Worm (Caenorhabditis elegans) whole organism, young adult: ENCODE results near the gene maph-1.3.

Source experiments
- B0035.1 ChIP-seq: sonication (generic microtip); optimal IDR thresholded peaks from 2 replicates; lab custom pipeline; 2016; ENCODE audit warnings: missing genetic modification characterization, mild to moderate bottlenecking, missing compliant biosample characterization, missing genotype, missing genetic modification reagents
- F33H1.4 ChIP-seq: fragments of 200-800 bp; sonication (Bioruptor generic); IDR thresholded peaks from 2 replicates; pipeline ENCODE4 v1.3.6; 2022; ENCODE audit warnings: missing genetic modification reagents, missing genetic modification characterization, missing compliant biosample characterization
- Y53G8AR.9 ChIP-seq: fragments of 200-800 bp; sonication (Bioruptor generic); conservative IDR thresholded peaks from 2 replicates; pipeline ENCODE4 v1.3.6; 2022; ENCODE audit warnings: missing genetic modification reagents, missing genetic modification characterization, missing compliant biosample characterization
- Y79H2A.3 ChIP-seq: fragments of 200-800 bp; sonication (Bioruptor generic); conservative IDR thresholded peaks from 2 replicates; pipeline ENCODE4 v1.3.6; 2022; ENCODE audit warnings: missing genetic modification reagents, missing genetic modification characterization, missing compliant biosample characterization
- Y95B8A.8 ChIP-seq: fragments of 200-800 bp; sonication (Bioruptor generic); IDR thresholded peaks from 2 replicates; pipeline ENCODE4 v1.3.6; 2022; ENCODE audit warnings: missing genetic modification reagents, missing genetic modification characterization, missing compliant biosample characterization
- ZK185.1 ChIP-seq: sonication (generic microtip); optimal IDR thresholded peaks from 2 replicates; lab custom pipeline; 2016; ENCODE audit warnings: mild to moderate bottlenecking, missing genetic modification characterization, missing compliant biosample characterization; ENCODE audit not compliant: poor library complexity, severe bottlenecking
- atf-7 ChIP-seq: sonication (generic microtip); optimal IDR thresholded peaks from 2 replicates; lab custom pipeline; 2017; ENCODE audit warnings: mild to moderate bottlenecking, missing genetic modification characterization, missing compliant biosample characterization
- athp-1 ChIP-seq: sonication (generic microtip); optimal IDR thresholded peaks from 2 replicates; lab custom pipeline; 2017; ENCODE audit warnings: mild to moderate bottlenecking, missing genetic modification characterization, missing compliant biosample characterization
- bed-1 ChIP-seq: fragments of 200-800 bp; sonication (Bioruptor generic); IDR thresholded peaks from 2 replicates; pipeline ENCODE4 v1.3.6; 2022; ENCODE audit warnings: missing genetic modification reagents, missing genetic modification characterization, missing compliant biosample characterization
- cebp-2 ChIP-seq: fragments of 200-800 bp; sonication (Bioruptor generic); IDR thresholded peaks from 2 replicates; pipeline ENCODE4 v1.3.6; 2022; ENCODE audit warnings: missing genetic modification characterization, missing compliant biosample characterization
- ceh-40 ChIP-seq: fragments of 200-800 bp; sonication (Bioruptor generic); IDR thresholded peaks from 2 replicates; pipeline ENCODE4 v1.3.6; 2022; ENCODE audit warnings: missing genetic modification characterization, missing compliant biosample characterization
- ceh-91 ChIP-seq: fragments of 200-800 bp; sonication (Bioruptor generic); IDR thresholded peaks from 2 replicates; pipeline ENCODE4 v1.3.6; 2022; ENCODE audit warnings: missing genetic modification reagents, missing genetic modification characterization, missing compliant biosample characterization
- die-1 ChIP-seq: sonication (generic microtip); optimal IDR thresholded peaks from 2 replicates; lab custom pipeline; 2016; ENCODE audit warnings: missing genotype, mild to moderate bottlenecking, missing genetic modification characterization, missing compliant biosample characterization
- dox-1 ChIP-seq: fragments of 200-800 bp; sonication (Bioruptor generic); IDR thresholded peaks from 2 replicates; pipeline ENCODE4 v1.3.6; 2022; ENCODE audit warnings: missing genetic modification reagents, missing genetic modification characterization, missing compliant biosample characterization
- efl-1 ChIP-seq: fragments of 150-350 bp; optimal IDR thresholded peaks from 2 replicates; lab custom pipeline; 2014; ENCODE audit warnings: missing biosample characterization, missing genetic modification reagents, missing genetic modification characterization
- egrh-3 ChIP-seq: fragments of 200-800 bp; sonication (Bioruptor generic); IDR thresholded peaks from 2 replicates; pipeline ENCODE4 v1.3.6; 2022; ENCODE audit warnings: missing genetic modification reagents, missing genetic modification characterization, missing compliant biosample characterization
- ekl-4 ChIP-seq: fragments of 200-800 bp; sonication (Bioruptor generic); IDR thresholded peaks from 2 replicates; pipeline ENCODE4 v1.3.6; 2022; ENCODE audit warnings: missing genetic modification reagents, missing genetic modification characterization, missing compliant biosample characterization
- ets-4 ChIP-seq: fragments of 200-800 bp; sonication (Bioruptor generic); optimal IDR thresholded peaks from 2 replicates; lab custom pipeline; 2018; ENCODE audit warnings: mild to moderate bottlenecking, missing genetic modification characterization, missing compliant biosample characterization
- gei-17 ChIP-seq: fragments of 200-800 bp; sonication (Bioruptor generic); optimal IDR thresholded peaks from 2 replicates; lab custom pipeline; 2018; ENCODE audit warnings: mild to moderate bottlenecking, missing genetic modification characterization, missing compliant biosample characterization
- hlh-26 ChIP-seq: fragments of 200-800 bp; sonication (Bioruptor generic); conservative IDR thresholded peaks from 2 replicates; pipeline ENCODE4 v1.3.6; 2022; ENCODE audit warnings: missing genetic modification reagents, missing genetic modification characterization, missing compliant biosample characterization
- hmg-20 ChIP-seq: fragments of 200-800 bp; sonication (Bioruptor generic); IDR thresholded peaks from 2 replicates; pipeline ENCODE4 v1.3.6; 2022; ENCODE audit warnings: missing genetic modification reagents, missing genetic modification characterization, missing compliant biosample characterization
- hrde-1 ChIP-seq: sonication (generic microtip); optimal IDR thresholded peaks from 2 replicates; lab custom pipeline; 2016; ENCODE audit warnings: missing genetic modification characterization, mild to moderate bottlenecking, missing compliant biosample characterization, moderate library complexity, missing genotype, missing genetic modification reagents, borderline replicate concordance
- lag-1 ChIP-seq: fragments of 200-800 bp; sonication (Bioruptor generic); IDR thresholded peaks from 2 replicates; pipeline ENCODE4 v1.3.6; 2022; ENCODE audit warnings: missing genetic modification reagents, missing genetic modification characterization, missing compliant biosample characterization
- lir-1 ChIP-seq: fragments of 200-800 bp; sonication (Bioruptor generic); conservative IDR thresholded peaks from 2 replicates; pipeline ENCODE4 v1.3.6; 2022; ENCODE audit warnings: missing genetic modification reagents, missing genetic modification characterization, missing compliant biosample characterization
- lsl-1 ChIP-seq: fragments of 200-800 bp; sonication (Bioruptor generic); optimal IDR thresholded peaks from 2 replicates; lab custom pipeline; 2018; ENCODE audit warnings: mild to moderate bottlenecking, missing genetic modification characterization, moderate library complexity, missing compliant biosample characterization
- madf-3 ChIP-seq: fragments of 200-800 bp; sonication (Bioruptor generic); IDR thresholded peaks from 2 replicates; pipeline ENCODE4 v1.3.6; 2022; ENCODE audit warnings: missing genetic modification reagents, missing genetic modification characterization, missing compliant biosample characterization
- mel-28 ChIP-seq: sonication (generic microtip); optimal IDR thresholded peaks from 2 replicates; lab custom pipeline; 2016; ENCODE audit warnings: borderline replicate concordance, mild to moderate bottlenecking, missing genetic modification characterization, missing compliant biosample characterization
- nfya-2 ChIP-seq: fragments of 200-800 bp; sonication (Bioruptor generic); IDR thresholded peaks from 2 replicates; pipeline ENCODE4 v1.3.6; 2022; ENCODE audit warnings: missing genetic modification reagents, missing genetic modification characterization, missing compliant biosample characterization
- nhr-120 ChIP-seq: fragments of 200-800 bp; sonication (Bioruptor generic); IDR thresholded peaks from 2 replicates; pipeline ENCODE4 v1.3.6; 2022; ENCODE audit warnings: missing genetic modification characterization, missing compliant biosample characterization
- nhr-80 ChIP-seq: sonication (generic microtip); optimal IDR thresholded peaks from 2 replicates; lab custom pipeline; 2016; ENCODE audit warnings: missing genetic modification characterization, missing compliant biosample characterization
- pha-4 ChIP-seq: fragments of 150-350 bp; sonication (generic microtip); optimal IDR thresholded peaks from 2 replicates; lab custom pipeline; 2014; ENCODE audit warnings: missing biosample characterization, missing genetic modification reagents, missing genetic modification characterization
- repo-1 ChIP-seq: sonication (generic microtip); optimal IDR thresholded peaks from 2 replicates; lab custom pipeline; 2017; ENCODE audit warnings: mild to moderate bottlenecking, missing genetic modification characterization, missing compliant biosample characterization
- rpc-1 ChIP-seq, 2 experiments: fragments of 150-350 bp in 1 of 2; sonication (generic microtip) in 1 of 2; optimal IDR thresholded peaks; 2 replicates each; lab custom pipeline; 2014 to 2018; ENCODE audit warnings: missing biosample characterization in 1 of 2, missing genetic modification characterization in 1 of 2, missing genetic modification reagents in 1 of 2, missing genotype in 1 of 2
- tlf-1 ChIP-seq: fragments of 200-800 bp; sonication (Bioruptor generic); optimal IDR thresholded peaks from 2 replicates; lab custom pipeline; 2018; ENCODE audit warnings: mild to moderate bottlenecking, missing genetic modification characterization, missing compliant biosample characterization
- unc-130 ChIP-seq: sonication (generic microtip); optimal IDR thresholded peaks from 2 replicates; lab custom pipeline; 2016; ENCODE audit warnings: missing genetic modification reagents, missing genetic modification characterization, missing compliant biosample characterization
- xnd-1 ChIP-seq: sonication (generic microtip); optimal IDR thresholded peaks from 2 replicates; lab custom pipeline; 2016; ENCODE audit warnings: missing genotype, missing genetic modification reagents, missing genetic modification characterization, missing compliant biosample characterization
- zfh-2 ChIP-seq: fragments of 200-800 bp; sonication (Bioruptor generic); conservative IDR thresholded peaks from 2 replicates; pipeline ENCODE4 v1.3.6; 2022; ENCODE audit warnings: missing genetic modification reagents, missing genetic modification characterization, missing compliant biosample characterization
- ztf-18 ChIP-seq: sonication (generic microtip); optimal IDR thresholded peaks from 2 replicates; lab custom pipeline; 2016; ENCODE audit warnings: missing genotype, mild to moderate bottlenecking, missing genetic modification characterization, missing compliant biosample characterization
- ztf-25 ChIP-seq: fragments of 200-800 bp; sonication (Bioruptor generic); IDR thresholded peaks from 2 replicates; pipeline ENCODE4 v1.3.6; 2022; ENCODE audit warnings: missing genetic modification reagents, missing genetic modification characterization, missing compliant biosample characterization
- ztf-26 ChIP-seq: sonication (generic microtip); optimal IDR thresholded peaks from 2 replicates; lab custom pipeline; 2017; ENCODE audit warnings: missing genetic modification characterization, missing compliant biosample characterization
- ztf-28 ChIP-seq: fragments of 200-800 bp; sonication (Bioruptor generic); IDR thresholded peaks from 2 replicates; pipeline ENCODE4 v1.3.6; 2022; ENCODE audit warnings: missing genetic modification reagents, missing genetic modification characterization, missing compliant biosample characterization
- ztf-3 ChIP-seq: fragments of 200-800 bp; sonication (Bioruptor generic); optimal IDR thresholded peaks from 2 replicates; lab custom pipeline; 2018; ENCODE audit warnings: mild to moderate bottlenecking, missing genetic modification characterization, missing compliant biosample characterization
- ztf-6 ChIP-seq: fragments of 200-800 bp; sonication (Bioruptor generic); IDR thresholded peaks from 2 replicates; pipeline ENCODE4 v1.3.6; 2022; ENCODE audit warnings: missing genetic modification reagents, missing genetic modification characterization, missing compliant biosample characterization

Gene maph-1.3

DNA sequence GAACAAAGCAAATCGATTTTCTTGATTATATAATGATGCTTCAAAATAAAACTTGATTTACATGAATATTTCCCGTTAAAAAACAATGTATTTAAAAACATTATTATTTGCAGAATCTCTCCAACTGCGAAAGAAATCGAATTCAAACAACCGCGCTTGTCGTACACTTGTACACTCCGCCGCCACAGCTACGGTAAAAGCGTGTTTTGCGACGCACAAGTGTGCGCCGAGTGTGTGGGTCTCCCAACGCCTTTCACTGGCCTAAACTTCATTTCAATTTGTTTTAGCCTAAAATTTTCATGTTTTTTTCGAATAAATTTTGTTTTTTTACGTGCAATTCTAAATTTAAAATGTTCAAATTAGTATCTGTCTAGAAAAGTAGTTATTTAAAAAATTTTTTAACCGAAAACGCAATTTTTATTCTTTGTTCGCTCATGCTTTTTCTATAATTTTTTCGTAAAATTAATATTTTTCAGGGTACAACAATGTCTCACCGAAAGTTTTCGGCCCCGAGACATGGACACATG is 22.7 kb downstream of the maph-1.3 start, which contains the start of gene rpl-3 (continued):
- TF ChIP-seq hlh-26 (GFP tag; lab: Robert Waterston, UW) (no peak), ztf-26 (tag; lab: Kevin White, UChicago) (peak; percentile 100), zfh-2 (peak; percentile 98), xnd-1 (tag; lab: Kevin White, UChicago) (peak; percentile 89), ZK185.1 (tag; lab: Kevin White, UChicago) (peak; percentile 99), rpc-1 (optimal IDR thresholded peaks at IDR 0.05; lab: Kevin White, UChicago) (peak; percentile 52), rpc-1 (tag; optimal IDR thresholded peaks at IDR 0.05; lab: Kevin White, UChicago) (peak; percentile 21), ets-4 (GFP tag; lab: Kevin White, UChicago) (peak; percentile 100), lir-1 (GFP tag; lab: Robert Waterston, UW) (peak; percentile 100)

DNA sequence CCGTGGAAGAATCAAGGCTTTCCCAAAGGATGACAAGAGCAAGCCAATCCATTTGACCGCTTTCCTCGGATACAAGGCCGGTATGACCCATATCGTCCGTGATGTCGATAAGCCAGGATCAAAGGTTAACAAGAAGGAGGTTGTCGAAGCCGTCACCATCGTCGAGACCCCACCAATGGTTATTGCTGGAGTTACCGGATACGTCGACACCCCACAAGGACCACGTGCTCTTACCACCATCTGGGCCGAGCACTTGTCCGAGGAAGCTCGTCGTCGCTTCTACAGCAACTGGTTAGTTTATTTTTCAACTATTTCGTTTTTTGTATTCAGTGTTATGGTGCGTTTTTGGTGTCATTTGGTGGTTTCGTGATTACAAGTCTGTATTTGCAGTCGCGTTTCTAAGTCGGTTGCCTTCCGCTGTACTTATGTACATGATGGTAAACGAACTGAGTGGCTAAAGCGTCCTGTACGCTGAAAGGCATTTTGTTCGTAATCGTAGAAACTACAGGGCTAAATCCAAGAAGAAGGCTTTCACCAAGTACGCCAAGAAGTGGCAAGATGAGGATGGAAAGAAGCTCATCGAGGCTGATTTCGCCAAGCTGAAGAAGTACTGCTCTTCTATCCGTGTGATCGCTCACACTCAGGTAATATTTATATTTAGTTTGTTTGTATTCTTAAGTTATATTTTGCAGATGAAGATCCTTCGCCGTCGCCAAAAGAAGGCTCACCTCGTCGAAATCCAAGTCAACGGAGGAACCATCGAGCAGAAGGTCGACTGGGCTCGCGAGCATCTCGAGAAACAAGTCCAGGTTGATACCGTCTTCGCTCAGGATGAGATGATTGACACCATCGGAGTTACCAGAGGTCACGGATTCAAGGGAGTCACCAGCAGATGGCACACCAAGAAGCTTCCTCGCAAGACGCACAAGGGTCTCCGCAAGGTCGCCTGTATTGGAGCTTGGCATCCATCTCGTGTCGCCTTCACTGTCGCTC is 23.5 kb downstream of the maph-1.3 start:
- TF ChIP-seq athp-1 (tag; lab: Kevin White, UChicago) (no peak), lsl-1 (GFP tag; lab: Kevin White, UChicago) (peak; percentile 19), pha-4 (no peak), F33H1.4 (GFP tag; lab: Robert Waterston, UW) (no peak; the same call in 1 of the 2 replicates), ekl-4 (GFP tag; lab: Robert Waterston, UW) (peak; percentile 55), lag-1 (GFP tag; lab: Robert Waterston, UW) (no peak), efl-1 (peak; percentile 11), ceh-40 (GFP tag; lab: Robert Waterston, UW) (peak; percentile 26; the same call in 1 of the 2 replicates), dox-1 (peak; percentile 29; the same call in 1 of the 2 replicates), Y53G8AR.9 (GFP tag; lab: Robert Waterston, UW) (peak; percentile 34; the same call in 1 of the 2 replicates), egrh-3 (no peak), repo-1 (tag; lab: Kevin White, UChicago) (no peak), nfya-2 (GFP tag; lab: Robert Waterston, UW) (0 out of 2 replicates have a peak, but pooled peaks have one; percentile 50), ztf-6 (GFP tag; lab: Robert Waterston, UW) (no peak), atf-7 (tag; lab: Kevin White, UChicago) (no peak), gei-17 (GFP tag; lab: Kevin White, UChicago) (no peak), nhr-80 (tag; lab: Kevin White, UChicago) (no peak), unc-130 (no peak), bed-1 (GFP tag; lab: Robert Waterston, UW) (no peak), ztf-26 (tag; lab: Kevin White, UChicago) (no peak), die-1 (tag; lab: Kevin White, UChicago) (no peak), hmg-20 (no peak), Y95B8A.8 (GFP tag; lab: Robert Waterston, UW) (no peak), mel-28 (tag; lab: Kevin White, UChicago) (no peak), hrde-1 (no peak), B0035.1 (tag; lab: Kevin White, UChicago) (no peak), ztf-28 (GFP tag; lab: Robert Waterston, UW) (no peak), zfh-2 (peak; percentile 59), madf-3 (GFP tag; lab: Robert Waterston, UW) (peak; percentile 43; the same call in 1 of the 2 replicates), ztf-3 (GFP tag; lab: Kevin White, UChicago) (no peak), ceh-91 (GFP tag; lab: Robert Waterston, UW) (no peak), tlf-1 (no peak), Y79H2A.3 (GFP tag; lab: Robert Waterston, UW) (0 out of 2 replicates have a peak, but pooled peaks have one; percentile 51), ztf-18 (peak; percentile 37), ztf-25 (GFP tag; lab: Robert Waterston, UW) (no peak), cebp-2 (GFP tag; lab: Robert Waterston, UW) (no peak), hlh-26 (GFP tag; lab: Robert Waterston, UW) (no peak), nhr-120 (GFP tag; lab: Robert Waterston, UW) (no peak)
